Worm (Caenorhabditis elegans) whole organism, L1 larva: ENCODE measurements around the gene col-167.

Source experiments
- C04F5.9 ChIP-seq: sonication (generic microtip); optimal IDR thresholded peaks from 2 replicates; lab custom pipeline; 2016; ENCODE audit warnings: missing genetic modification characterization, missing compliant biosample characterization
- C16A3.4 ChIP-seq: fragments of 150-350 bp; optimal IDR thresholded peaks from 2 replicates; lab custom pipeline; 2014; ENCODE audit warnings: missing biosample characterization, missing genetic modification characterization
- F16B12.6 ChIP-seq: fragments of 150-350 bp; optimal IDR thresholded peaks from 2 replicates; lab custom pipeline; 2014; ENCODE audit warnings: missing biosample characterization, missing genetic modification characterization
- aha-1 ChIP-seq: fragments of 150-350 bp; optimal IDR thresholded peaks from 2 replicates; lab custom pipeline; 2014; ENCODE audit warnings: missing biosample characterization, missing genetic modification characterization
- ceh-8 ChIP-seq: fragments of 200-800 bp; sonication (Bioruptor generic); optimal IDR thresholded peaks from 2 replicates; lab custom pipeline; 2018; ENCODE audit warnings: mild to moderate bottlenecking, missing genetic modification characterization, moderate library complexity, missing compliant biosample characterization
- ceh-82 ChIP-seq, 3 experiments: fragments of 150-350 bp in 1 of 3; sonication (generic microtip) in 2 of 3; optimal IDR thresholded peaks; 2 replicates each; lab custom pipeline; 2014 to 2017; ENCODE audit warnings: missing biosample characterization in 3 of 3, missing genetic modification characterization in 3 of 3
- ceh-90 ChIP-seq: sonication (generic microtip); optimal IDR thresholded peaks from 2 replicates; lab custom pipeline; 2016; ENCODE audit warnings: missing genetic modification characterization, missing compliant biosample characterization
- ces-1 ChIP-seq: fragments of 150-350 bp; optimal IDR thresholded peaks from 2 replicates; lab custom pipeline; 2014; ENCODE audit warnings: missing biosample characterization, missing genetic modification reagents, missing genetic modification characterization
- dpl-1 ChIP-seq, 3 experiments: fragments of 150-350 bp in 2 of 3; sonication (generic microtip) in 1 of 3; optimal IDR thresholded peaks; 2 replicates each; lab custom pipeline; 2014 to 2017; ENCODE audit warnings: missing biosample characterization in 3 of 3, missing genetic modification characterization in 3 of 3, missing genetic modification reagents in 3 of 3
- dsc-1 ChIP-seq: sonication (generic microtip); optimal IDR thresholded peaks from 2 replicates; lab custom pipeline; 2016; ENCODE audit warnings: mild to moderate bottlenecking, missing genetic modification characterization, missing compliant biosample characterization
- efl-1 ChIP-seq, 4 experiments: fragments of 150-350 bp; optimal IDR thresholded peaks in 3 of 4; peaks in 1 of 4; 1 replicate in 1 of 4; 2 replicates in 3 of 4; lab custom pipeline; 2014; ENCODE audit warnings: missing biosample characterization in 2 of 4, missing genetic modification characterization in 2 of 4, missing genetic modification reagents in 2 of 4
- efl-3 ChIP-seq: fragments of 200-800 bp; sonication (Bioruptor generic); optimal IDR thresholded peaks from 2 replicates; lab custom pipeline; 2018; ENCODE audit warnings: mild to moderate bottlenecking, missing genetic modification characterization, missing compliant biosample characterization
- fkh-10 ChIP-seq: sonication (generic microtip); optimal IDR thresholded peaks from 2 replicates; lab custom pipeline; 2017; ENCODE audit warnings: missing biosample characterization, missing genetic modification reagents, missing genetic modification characterization
- fkh-8 ChIP-seq: sonication (generic microtip); optimal IDR thresholded peaks from 2 replicates; lab custom pipeline; 2016; ENCODE audit warnings: mild to moderate bottlenecking, missing genetic modification characterization, missing compliant biosample characterization
- hlh-17 ChIP-seq: fragments of 200-800 bp; sonication (Bioruptor generic); optimal IDR thresholded peaks from 2 replicates; lab custom pipeline; 2018; ENCODE audit warnings: missing genetic modification characterization, mild to moderate bottlenecking, missing compliant biosample characterization, moderate library complexity, borderline replicate concordance
- jun-1 ChIP-seq: fragments of 150-350 bp; optimal IDR thresholded peaks from 2 replicates; lab custom pipeline; 2014; ENCODE audit warnings: missing biosample characterization, missing genetic modification reagents, missing genetic modification characterization
- lin-14 ChIP-seq: fragments of 200-800 bp; sonication (Bioruptor generic); optimal IDR thresholded peaks from 2 replicates; lab custom pipeline; 2018; ENCODE audit warnings: mild to moderate bottlenecking, missing genetic modification characterization, moderate library complexity, missing compliant biosample characterization
- lin-15B ChIP-seq: fragments of 150-350 bp; sonication (generic microtip); optimal IDR thresholded peaks from 3 replicates; lab custom pipeline; 2014; ENCODE audit warnings: missing biosample characterization, missing genetic modification characterization
- lir-3 ChIP-seq: sonication (generic microtip); optimal IDR thresholded peaks from 2 replicates; lab custom pipeline; 2016; ENCODE audit warnings: mild to moderate bottlenecking, missing genetic modification characterization, moderate library complexity, missing compliant biosample characterization; ENCODE audit not compliant: poor library complexity
- lsy-2 ChIP-seq, 2 experiments: fragments of 150-350 bp; optimal IDR thresholded peaks; 2 replicates each; lab custom pipeline; 2014; ENCODE audit warnings: missing biosample characterization in 2 of 2, missing genetic modification characterization in 2 of 2
- nhr-19 ChIP-seq: fragments of 200-800 bp; sonication (Bioruptor generic); conservative IDR thresholded peaks from 2 replicates; pipeline ENCODE4 v1.3.6; 2022; ENCODE audit warnings: missing genetic modification characterization, missing compliant biosample characterization
- nhr-76 ChIP-seq: sonication (generic microtip); optimal IDR thresholded peaks from 2 replicates; lab custom pipeline; 2017; ENCODE audit warnings: missing biosample characterization, missing genetic modification characterization
- nhr-77 ChIP-seq: fragments of 150-350 bp; optimal IDR thresholded peaks from 2 replicates; lab custom pipeline; 2014; ENCODE audit warnings: missing biosample characterization, missing genetic modification characterization
- nhr-85 ChIP-seq: sonication (generic microtip); peaks from one replicate; lab custom pipeline; 2016; ENCODE audit warnings: missing genetic modification characterization, inconsistent platforms, missing compliant biosample characterization
- nhr-90 ChIP-seq: sonication (generic microtip); optimal IDR thresholded peaks from 2 replicates; lab custom pipeline; 2016; ENCODE audit warnings: mild to moderate bottlenecking, missing genetic modification characterization, missing compliant biosample characterization; ENCODE audit not compliant: poor library complexity
- pqm-1 ChIP-seq: sonication (generic microtip); optimal IDR thresholded peaks from 3 replicates; lab custom pipeline; 2017; ENCODE audit warnings: missing biosample characterization, missing genetic modification characterization
- skn-1 ChIP-seq: fragments of 150-350 bp; optimal IDR thresholded peaks from 2 replicates; lab custom pipeline; 2014; ENCODE audit warnings: missing biosample characterization, missing genetic modification characterization
- sup-37 ChIP-seq: fragments of 200-800 bp; sonication (Bioruptor generic); optimal IDR thresholded peaks from 2 replicates; lab custom pipeline; 2018; ENCODE audit warnings: mild to moderate bottlenecking, missing genetic modification characterization, missing compliant biosample characterization
- tbx-2 ChIP-seq: sonication (generic microtip); optimal IDR thresholded peaks from 2 replicates; lab custom pipeline; 2016; ENCODE audit warnings: missing genetic modification characterization, missing compliant biosample characterization
- unc-130 ChIP-seq: fragments of 150-350 bp; optimal IDR thresholded peaks from 2 replicates; lab custom pipeline; 2017; ENCODE audit warnings: missing biosample characterization, missing genetic modification characterization, inconsistent platforms
- unc-62 ChIP-seq: fragments of 150-350 bp; optimal IDR thresholded peaks from 2 replicates; lab custom pipeline; 2014; ENCODE audit warnings: missing biosample characterization, missing genetic modification reagents, missing genetic modification characterization
- zip-4 ChIP-seq: fragments of 200-800 bp; sonication (Bioruptor generic); optimal IDR thresholded peaks from 2 replicates; lab custom pipeline; 2018; ENCODE audit warnings: mild to moderate bottlenecking, missing genetic modification characterization, moderate library complexity, missing compliant biosample characterization
- ztf-11 ChIP-seq, 2 experiments: sonication (generic microtip); optimal IDR thresholded peaks; 2 replicates each; lab custom pipeline; 2016 to 2017; ENCODE audit warnings: missing genetic modification characterization in 2 of 2, missing biosample characterization in 1 of 2, missing compliant biosample characterization in 1 of 2

Gene col-167

ce11 chrX:6324124-6324893, 1.0 kb downstream of the col-167 start:
- TF ChIP-seq tbx-2 (tag; lab: Kevin White, UChicago): peak; percentile 3
- peak; percentile 33 for TF ChIP-seq jun-1 (tag; lab: Kevin White, UChicago)
- TF ChIP-seq, all 84 proteins: peak for 2; not testable (repeated sequence) for 82

DNA sequence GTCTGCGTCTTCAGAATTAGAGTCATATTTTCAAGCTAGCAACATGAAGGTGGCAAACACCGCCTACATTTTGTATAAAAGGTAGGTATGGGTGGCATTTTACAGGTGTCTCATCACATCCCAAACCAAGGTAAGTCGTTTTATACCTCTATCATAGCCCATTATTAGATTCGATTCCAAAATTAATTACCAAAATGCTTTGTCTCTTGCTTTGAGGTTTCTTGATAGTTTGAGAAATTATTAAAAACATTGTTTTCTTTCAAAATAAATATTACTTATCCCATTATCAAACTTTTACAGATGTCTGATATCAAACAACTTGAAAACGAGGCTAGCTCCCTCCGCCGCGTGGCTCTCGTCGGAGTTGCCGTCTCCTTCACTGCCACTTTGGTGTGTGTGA, 2.8 kb downstream of the col-167 start, which contains the start of gene col-168:
col-168 (plus strand) TSS at position 301 of the 400 bp plus-strand sequence.
- no peak for TF ChIP-seq efl-1 (optimal IDR thresholded peaks at IDR 0.05; lab: Kevin White, UChicago)
- peak in 1 of 2 experiments; percentile 28 for TF ChIP-seq efl-1 (GFP tag; optimal IDR thresholded peaks at IDR 0.05 in 1 of 2; lab: Kevin White, UChicago)
- TF ChIP-seq nhr-85 (tag; lab: Kevin White, UChicago): peak; percentile 70
- TF ChIP-seq ceh-82 (tag; optimal IDR thresholded peaks at IDR 0.05; lab: Kevin White, UChicago): no peak

- TF ChIP-seq fkh-10 (GFP tag; lab: Kevin White, UChicago): no peak
- TF ChIP-seq F16B12.6 (tag; lab: Kevin White, UChicago): no peak
- TF ChIP-seq efl-3 (GFP tag; lab: Kevin White, UChicago): no peak
- no peak for TF ChIP-seq ces-1 (GFP tag; lab: Kevin White, UChicago)
- TF ChIP-seq unc-130 (tag; lab: Kevin White, UChicago): no peak
- TF ChIP-seq sup-37: no peak
- TF ChIP-seq nhr-90 (tag; lab: Kevin White, UChicago): no peak
- TF ChIP-seq zip-4 (GFP tag; lab: Kevin White, UChicago): no peak
- TF ChIP-seq ceh-8: no peak
- no peak for TF ChIP-seq pqm-1 (tag; lab: Kevin White, UChicago)
- TF ChIP-seq lsy-2 (tag; optimal IDR thresholded peaks at IDR 0.05; lab: Kevin White, UChicago): no peak
- TF ChIP-seq ceh-90 (tag; lab: Kevin White, UChicago): no peak
- TF ChIP-seq skn-1 (tag; lab: Kevin White, UChicago): no peak
Measured at ce11 chrX:6328860-6329259, 5.6 kb downstream of the col-167 start, which contains the start of gene col-169. TSS of gene col-169 (plus strand) at chrX:6329160.

DNA sequence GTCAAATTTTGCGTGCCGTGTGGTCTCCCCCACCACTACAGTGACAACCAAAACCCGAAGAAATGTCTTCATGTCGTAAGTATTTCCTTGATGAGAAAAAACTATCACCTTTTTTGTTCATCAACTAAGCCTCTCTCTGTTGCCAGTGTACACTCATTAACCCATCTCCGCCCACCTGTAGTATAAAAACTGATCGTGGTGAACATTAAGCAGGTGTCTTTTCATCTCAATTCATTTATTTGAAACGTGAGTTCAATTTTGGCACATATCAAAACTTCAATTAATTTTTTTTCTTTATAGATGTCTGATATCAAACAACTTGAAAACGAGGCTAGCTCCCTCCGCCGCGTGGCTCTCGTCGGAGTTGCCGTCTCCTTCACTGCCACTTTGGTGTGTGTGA, 8.1 kb downstream of the col-167 start, which contains the start of gene col-170:
col-170 (plus strand) TSS at position 301 of the 400 bp plus-strand sequence.
- no peak for TF ChIP-seq nhr-19 (GFP tag; lab: Robert Waterston, UW)
- TF ChIP-seq ztf-11 (tag; optimal IDR thresholded peaks at IDR 0.05; lab: Kevin White, UChicago): no peak
- TF ChIP-seq aha-1 (tag; lab: Kevin White, UChicago): no peak
- no peak for TF ChIP-seq ceh-82 (tag; optimal IDR thresholded peaks at IDR 0.05; lab: Kevin White, UChicago)
- TF ChIP-seq dpl-1 (GFP tag; optimal IDR thresholded peaks at IDR 0.05; lab: Kevin White, UChicago): no peak
- no peak for TF ChIP-seq fkh-8
- no peak for TF ChIP-seq C04F5.9 (tag; lab: Kevin White, UChicago)
- no peak for TF ChIP-seq nhr-77 (tag; lab: Kevin White, UChicago)
- no peak for TF ChIP-seq nhr-76 (tag; lab: Kevin White, UChicago)
- TF ChIP-seq nhr-85 (tag; lab: Kevin White, UChicago): no peak
- no peak for TF ChIP-seq lin-15B
- TF ChIP-seq hlh-17 (GFP tag; lab: Kevin White, UChicago): no peak
- TF ChIP-seq dsc-1 (tag; lab: Kevin White, UChicago): no peak
- no peak for TF ChIP-seq lir-3 (tag; lab: Kevin White, UChicago)
- no peak for TF ChIP-seq C16A3.4
- TF ChIP-seq unc-62 (GFP tag; lab: Kevin White, UChicago): no peak
- no peak for TF ChIP-seq lin-14 (GFP tag; lab: Kevin White, UChicago)
- no peak for TF ChIP-seq sup-37
- TF ChIP-seq unc-130 (tag; lab: Kevin White, UChicago): no peak
